Fruit fly (Drosophila melanogaster) whole organism, embryonic: ENCODE data around the gene xmas.

ENCODE experiments used
- Bdp1 ChIP-seq: fragments of 200-800 bp; sonication (Bioruptor generic); optimal IDR thresholded peaks from 3 replicates; lab custom pipeline; 2016; ENCODE audit warnings: missing biosample characterization, missing genetic modification characterization
- Blimp-1 ChIP-seq: fragments of 200-800 bp; sonication (Bioruptor generic); optimal IDR thresholded peaks from 3 replicates; lab custom pipeline; 2018; ENCODE audit warnings: missing biosample characterization, missing genetic modification characterization, mild to moderate bottlenecking, moderate library complexity, missing genetic modification reagents
- CG10209 ChIP-seq: fragments of 200-800 bp; sonication (Bioruptor generic); optimal IDR thresholded peaks from 3 replicates; lab custom pipeline; 2017; ENCODE audit warnings: missing biosample characterization, mild to moderate bottlenecking, missing genetic modification characterization, missing genetic modification reagents
- CG10431 ChIP-seq: fragments of 200-800 bp; sonication (Bioruptor generic); optimal IDR thresholded peaks from 3 replicates; lab custom pipeline; 2018; ENCODE audit warnings: missing biosample characterization, mild to moderate bottlenecking, missing genetic modification characterization
- CG11504 ChIP-seq: fragments of 200-800 bp; sonication (Bioruptor generic); optimal IDR thresholded peaks from 3 replicates; lab custom pipeline; 2019; ENCODE audit warnings: missing biosample characterization, mild to moderate bottlenecking, missing genetic modification characterization, moderate library complexity
- CG12219 ChIP-seq: fragments of 200-800 bp; sonication (Bioruptor generic); optimal IDR thresholded peaks from 3 replicates; lab custom pipeline; 2018; ENCODE audit warnings: missing biosample characterization, mild to moderate bottlenecking, missing genetic modification characterization
- CG13775 ChIP-seq: fragments of 200-800 bp; sonication (Bioruptor generic); optimal IDR thresholded peaks from 3 replicates; lab custom pipeline; 2017; ENCODE audit warnings: missing biosample characterization, mild to moderate bottlenecking, missing genetic modification characterization
- CG15696 ChIP-seq: fragments of 200-800 bp; sonication (Bioruptor generic); optimal IDR thresholded peaks from 2 replicates; lab custom pipeline; 2019; ENCODE audit warnings: missing biosample characterization, mild to moderate bottlenecking, missing genetic modification characterization, moderate library complexity
- CG16863 ChIP-seq: fragments of 200-800 bp; sonication (Bioruptor generic); optimal IDR thresholded peaks from 3 replicates; lab custom pipeline; 2016; ENCODE audit warnings: missing biosample characterization, missing genetic modification characterization
- CG17361 ChIP-seq: fragments of 200-800 bp; sonication (Bioruptor generic); IDR thresholded peaks from 3 replicates; pipeline ENCODE4 v1.3.6; 2022; ENCODE audit warnings: missing biosample characterization, missing genetic modification characterization
- CG1792 ChIP-seq: fragments of 200-800 bp; sonication (Bioruptor generic); optimal IDR thresholded peaks from 2 replicates; lab custom pipeline; 2016; ENCODE audit warnings: missing biosample characterization, missing genetic modification characterization
- CG30403 ChIP-seq: fragments of 200-800 bp; sonication (Bioruptor generic); optimal IDR thresholded peaks from 3 replicates; lab custom pipeline; 2016; ENCODE audit warnings: missing biosample characterization, missing genetic modification characterization
- CG31365 ChIP-seq: fragments of 200-800 bp; sonication (Bioruptor generic); optimal IDR thresholded peaks from 2 replicates; lab custom pipeline; 2018; ENCODE audit warnings: missing biosample characterization, mild to moderate bottlenecking, missing genetic modification characterization
- CG3163 ChIP-seq: fragments of 200-800 bp; sonication (Bioruptor generic); optimal IDR thresholded peaks from 3 replicates; lab custom pipeline; 2016; ENCODE audit warnings: missing biosample characterization, missing genetic modification characterization
- CG34376 ChIP-seq: fragments of 200-800 bp; sonication (Bioruptor generic); optimal IDR thresholded peaks from 2 replicates; lab custom pipeline; 2018; ENCODE audit warnings: missing biosample characterization, mild to moderate bottlenecking, missing genetic modification characterization
- CG4730 ChIP-seq: fragments of 200-800 bp; sonication (Bioruptor generic); IDR thresholded peaks from 2 replicates; pipeline ENCODE4 v1.3.6; 2022; ENCODE audit warnings: missing biosample characterization, missing genetic modification characterization
- CG8089 ChIP-seq: fragments of 200-800 bp; sonication (Bioruptor generic); optimal IDR thresholded peaks from 3 replicates; lab custom pipeline; 2016; ENCODE audit warnings: missing biosample characterization, missing genetic modification characterization
- CG8281 ChIP-seq: fragments of 200-800 bp; sonication (Bioruptor generic); optimal IDR thresholded peaks from 2 replicates; lab custom pipeline; 2018; ENCODE audit warnings: missing biosample characterization, mild to moderate bottlenecking, missing genetic modification characterization, moderate library complexity
- CTCF ChIP-seq: fragments of 200-800 bp; sonication (Bioruptor generic); optimal IDR thresholded peaks from 2 replicates; lab custom pipeline; 2017; ENCODE audit warnings: missing biosample characterization, mild to moderate bottlenecking, missing genetic modification characterization, moderate library complexity
- Camta ChIP-seq: fragments of 200-800 bp; sonication (Bioruptor generic); optimal IDR thresholded peaks from 2 replicates; lab custom pipeline; 2016; ENCODE audit warnings: missing biosample characterization, missing genetic modification characterization
- Doc3 ChIP-seq: fragments of 200-800 bp; sonication (Bioruptor generic); IDR thresholded peaks from 3 replicates; pipeline ENCODE4 v1.3.6; 2022; ENCODE audit warnings: missing biosample characterization, missing genetic modification characterization; ENCODE audit not compliant: partially characterized antibody
- H15 ChIP-seq: fragments of 200-800 bp; sonication (Bioruptor generic); IDR thresholded peaks from 3 replicates; pipeline ENCODE4 v1.3.6; 2022; ENCODE audit warnings: missing biosample characterization, missing genetic modification characterization
- HLH3B ChIP-seq: fragments of 200-800 bp; sonication (Bioruptor generic); IDR thresholded peaks from 2 replicates; pipeline ENCODE4 v1.3.6; 2022; ENCODE audit warnings: missing biosample characterization, missing genetic modification characterization
- HLH4C ChIP-seq: fragments of 200-800 bp; sonication (Bioruptor generic); IDR thresholded peaks from 3 replicates; pipeline ENCODE4 v1.3.6; 2022; ENCODE audit warnings: missing biosample characterization, missing genetic modification characterization; ENCODE audit not compliant: partially characterized antibody
- Hr78 ChIP-seq, 2 experiments: fragments of 200-800 bp in 1 of 2; fragments of >200 bp in 1 of 2; sonication (Bioruptor generic) in 1 of 2; optimal IDR thresholded peaks; 2 replicates each; lab custom pipeline; 2017 to 2019; ENCODE audit warnings: missing biosample characterization in 2 of 2, missing genetic modification characterization in 2 of 2, mild to moderate bottlenecking in 1 of 2, moderate library complexity in 1 of 2
- NC2α ChIP-seq: fragments of 200-800 bp; sonication (Bioruptor generic); optimal IDR thresholded peaks from 2 replicates; lab custom pipeline; 2016; ENCODE audit warnings: missing biosample characterization, missing genetic modification characterization
- NK7.1 ChIP-seq: fragments of 200-800 bp; sonication (Bioruptor generic); optimal IDR thresholded peaks from 3 replicates; lab custom pipeline; 2016; ENCODE audit warnings: missing biosample characterization, missing genetic modification characterization
- Oli ChIP-seq: fragments of 200-800 bp; sonication (Bioruptor generic); optimal IDR thresholded peaks from 2 replicates; lab custom pipeline; 2018; ENCODE audit warnings: missing biosample characterization, mild to moderate bottlenecking, missing genetic modification characterization, moderate library complexity
- Pdp1 ChIP-seq, 2 experiments: fragments of 200-800 bp; sonication (Bioruptor generic); optimal IDR thresholded peaks; 3 replicates each; lab custom pipeline; 2016; ENCODE audit warnings: missing biosample characterization in 2 of 2, missing genetic modification characterization in 2 of 2, mild to moderate bottlenecking in 1 of 2, moderate library complexity in 1 of 2
- Scr ChIP-seq: fragments of 200-800 bp; sonication (Bioruptor generic); IDR thresholded peaks from 2 replicates; pipeline ENCODE4 v1.3.6; 2022; ENCODE audit warnings: missing biosample characterization, missing genetic modification characterization; ENCODE audit not compliant: partially characterized antibody
- ara ChIP-seq: fragments of 200-800 bp; sonication (Bioruptor generic); IDR thresholded peaks from 2 replicates; pipeline ENCODE4 v1.3.6; 2022; ENCODE audit warnings: missing biosample characterization, missing genetic modification characterization
- az2 ChIP-seq: fragments of 200-800 bp; sonication (Bioruptor generic); optimal IDR thresholded peaks from 3 replicates; lab custom pipeline; 2016; ENCODE audit warnings: missing biosample characterization, missing genetic modification characterization
- chinmo ChIP-seq: fragments of 200-800 bp; sonication (Bioruptor generic); IDR thresholded peaks from 4 replicates; pipeline ENCODE4 v1.3.6; 2022; ENCODE audit warnings: missing biosample characterization, missing genetic modification characterization; ENCODE audit not compliant: partially characterized antibody
- da ChIP-seq: fragments of 200-800 bp; sonication (Bioruptor generic); optimal IDR thresholded peaks from 2 replicates; lab custom pipeline; 2016; ENCODE audit warnings: missing biosample characterization, missing genetic modification characterization
- dmrt11E ChIP-seq: fragments of 200-800 bp; sonication (Bioruptor generic); optimal IDR thresholded peaks from 3 replicates; lab custom pipeline; 2018; ENCODE audit warnings: missing biosample characterization, mild to moderate bottlenecking, missing genetic modification characterization, moderate library complexity
- gcm ChIP-seq: fragments of 200-800 bp; sonication (Bioruptor generic); optimal IDR thresholded peaks from 2 replicates; lab custom pipeline; 2019; ENCODE audit warnings: missing biosample characterization, mild to moderate bottlenecking, missing genetic modification characterization, moderate library complexity
- gem ChIP-seq: fragments of 200-800 bp; sonication (Bioruptor generic); optimal IDR thresholded peaks from 2 replicates; lab custom pipeline; 2019; ENCODE audit warnings: missing biosample characterization, mild to moderate bottlenecking, missing genetic modification characterization, moderate library complexity
- grau ChIP-seq: fragments of 200-800 bp; optimal IDR thresholded peaks from 3 replicates; lab custom pipeline; 2019; ENCODE audit warnings: missing biosample characterization, mild to moderate bottlenecking, missing genetic modification characterization, moderate library complexity
- kah ChIP-seq: fragments of 200-800 bp; sonication (Bioruptor generic); optimal IDR thresholded peaks from 2 replicates; lab custom pipeline; 2018; ENCODE audit warnings: missing biosample characterization, mild to moderate bottlenecking, missing genetic modification characterization
- klu ChIP-seq: fragments of 200-800 bp; sonication (Bioruptor generic); IDR thresholded peaks from 2 replicates; pipeline ENCODE4 v1.3.6; 2022; ENCODE audit warnings: missing biosample characterization, missing genetic modification characterization
- nmo ChIP-seq: fragments of 200-800 bp; sonication (Bioruptor generic); optimal IDR thresholded peaks from 2 replicates; lab custom pipeline; 2018; ENCODE audit warnings: missing biosample characterization, mild to moderate bottlenecking, missing genetic modification characterization, moderate library complexity
- oc ChIP-seq: fragments of 200-800 bp; sonication (Bioruptor generic); optimal IDR thresholded peaks from 2 replicates; lab custom pipeline; 2018; ENCODE audit warnings: missing biosample characterization, mild to moderate bottlenecking, missing genetic modification characterization, moderate library complexity
- pros ChIP-seq: fragments of 200-800 bp; sonication (Bioruptor generic); optimal IDR thresholded peaks from 3 replicates; lab custom pipeline; 2019; ENCODE audit warnings: missing biosample characterization, mild to moderate bottlenecking, missing genetic modification characterization, moderate library complexity
- ro ChIP-seq: fragments of 200-800 bp; sonication (Bioruptor generic); IDR thresholded peaks from 2 replicates; pipeline ENCODE4 v1.3.6; 2022; ENCODE audit warnings: missing biosample characterization, missing genetic modification characterization
- schlank ChIP-seq: fragments of 200-800 bp; sonication (Bioruptor generic); optimal IDR thresholded peaks from 2 replicates; lab custom pipeline; 2018; ENCODE audit warnings: missing biosample characterization, mild to moderate bottlenecking, missing genetic modification characterization
- slp2 ChIP-seq: fragments of 200-800 bp; sonication (Bioruptor generic); optimal IDR thresholded peaks from 2 replicates; lab custom pipeline; 2016; ENCODE audit warnings: missing biosample characterization, missing genetic modification characterization
- tio ChIP-seq: fragments of 200-800 bp; sonication (Bioruptor generic); optimal IDR thresholded peaks from 2 replicates; lab custom pipeline; 2017; ENCODE audit warnings: missing biosample characterization, missing genetic modification characterization, inconsistent platforms
- trh ChIP-seq: fragments of 200-800 bp; sonication (Bioruptor generic); optimal IDR thresholded peaks from 2 replicates; lab custom pipeline; 2016; ENCODE audit warnings: missing biosample characterization, missing genetic modification characterization

The xmas gene

DNA sequence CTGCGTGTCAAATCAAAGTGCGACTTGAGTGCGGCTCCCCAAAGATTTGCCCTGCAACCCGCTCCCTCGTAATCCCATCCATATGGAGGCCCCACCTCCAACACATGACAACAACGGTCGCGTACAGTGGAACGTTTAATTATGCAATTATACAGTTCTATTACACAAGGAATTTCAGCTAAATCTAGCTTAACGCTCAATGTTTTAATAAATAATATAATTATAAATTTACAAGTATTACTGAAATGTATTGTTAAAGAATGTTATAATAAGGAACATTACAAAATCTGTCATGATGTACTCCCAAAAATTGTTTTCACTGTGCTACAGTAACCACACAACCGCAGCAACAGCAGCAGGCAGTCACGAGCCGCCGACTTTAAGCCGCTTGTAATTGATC, 15.0 kb upstream of the xmas start (continued):
- TF ChIP-seq slp2 (GFP tag; lab: Kevin White, UChicago) (no peak), CG12219 (GFP tag; lab: Kevin White, UChicago) (no peak), NC2α (GFP tag; lab: Kevin White, UChicago) (no peak), CG16863 (no peak), chinmo (no peak), CG10209 (GFP tag; lab: Kevin White, UChicago) (no peak), dmrt11E (tag; lab: Kevin White, UChicago) (peak; percentile 31), gem (tag; lab: Kevin White, UChicago) (peak; percentile 52), CG15696 (tag; lab: Kevin White, UChicago) (no peak), tio (GFP tag; lab: Kevin White, UChicago) (no peak), Pdp1 (GFP tag; optimal IDR thresholded peaks at IDR 0.05; lab: Kevin White, UChicago) (no peak), NK7.1 (GFP tag; lab: Kevin White, UChicago) (no peak), schlank (tag; lab: Kevin White, UChicago) (no peak), ro (no peak), CTCF (no peak), grau (peak; percentile 91), ara (GFP tag; lab: Robert Waterston, UW) (peak; percentile 49; the same call in 1 of the 2 replicates), CG4730 (GFP tag; lab: Robert Waterston, UW) (no peak), CG34376 (GFP tag; lab: Kevin White, UChicago) (no peak), klu (no peak), HLH3B (GFP tag; lab: Robert Waterston, UW) (0 out of 2 replicates have a peak, but pooled peaks have one; percentile 11), CG8089 (GFP tag; lab: Kevin White, UChicago) (no peak), nmo (GFP tag; lab: Kevin White, UChicago) (peak; percentile 32), Oli (tag; lab: Kevin White, UChicago) (no peak), az2 (GFP tag; lab: Kevin White, UChicago) (no peak), CG17361 (GFP tag; lab: Robert Waterston, UW) (0 out of 3 replicates have a peak, but pooled peaks have one; percentile 45), kah (GFP tag; lab: Kevin White, UChicago) (no peak), Camta (GFP tag; lab: Kevin White, UChicago) (no peak), H15 (GFP tag; lab: Robert Waterston, UW) (0 out of 3 replicates have a peak, but pooled peaks have one; percentile 40), CG3163 (GFP tag; lab: Kevin White, UChicago) (no peak), HLH4C (GFP tag; lab: Robert Waterston, UW) (no peak), CG11504 (tag; lab: Kevin White, UChicago) (peak; percentile 49), gcm (GFP tag; lab: Kevin White, UChicago) (no peak), CG30403 (no peak), Scr (GFP tag; lab: Robert Waterston, UW) (no peak), trh (no peak), Bdp1 (GFP tag; lab: Kevin White, UChicago) (no peak)

dm6 chrX:17172777-17173315, 13.7 kb upstream of the xmas start:
- TF ChIP-seq CG1792 (GFP tag; lab: Kevin White, UChicago): no peak
- TF ChIP-seq CG31365: no peak
- no peak for TF ChIP-seq CG13775 (GFP tag; lab: Kevin White, UChicago)
- peak; percentile 71 for TF ChIP-seq pros (GFP tag; lab: Kevin White, UChicago)
- peak in 1 of 2 experiments; percentile 96 for TF ChIP-seq Hr78 (GFP tag; optimal IDR thresholded peaks at IDR 0.05; lab: Kevin White, UChicago)
- TF ChIP-seq CG8281 (tag; lab: Kevin White, UChicago): peak; percentile 93
- no peak for TF ChIP-seq slp2 (GFP tag; lab: Kevin White, UChicago)
- no peak for TF ChIP-seq da (GFP tag; lab: Kevin White, UChicago)
- TF ChIP-seq Blimp-1 (GFP tag; lab: Kevin White, UChicago): peak; percentile 78
- TF ChIP-seq Pdp1 (GFP tag; optimal IDR thresholded peaks at IDR 0.05; lab: Kevin White, UChicago): peak in 1 of 2 experiments; percentile 48
- no peak for TF ChIP-seq Doc3 (GFP tag; lab: Robert Waterston, UW)
- no peak for TF ChIP-seq CG10431 (GFP tag; lab: Kevin White, UChicago)
- TF ChIP-seq oc (tag; lab: Kevin White, UChicago): peak; percentile 13
